Fruit fly (Drosophila melanogaster) whole organism, embryonic: ENCODE results near the gene CG43658.

Experiments used
- CG10431 ChIP-seq: fragments of 200-800 bp; sonication (Bioruptor generic); optimal IDR thresholded peaks from 3 replicates; lab custom pipeline; 2018; ENCODE audit warnings: missing biosample characterization, mild to moderate bottlenecking, missing genetic modification characterization
- CG10543 ChIP-seq: fragments of 200-800 bp; sonication (Bioruptor generic); optimal IDR thresholded peaks from 3 replicates; lab custom pipeline; 2017; ENCODE audit warnings: missing biosample characterization, mild to moderate bottlenecking, missing genetic modification characterization, moderate library complexity
- CG13424 ChIP-seq: fragments of 200-800 bp; sonication (Bioruptor generic); optimal IDR thresholded peaks from 2 replicates; lab custom pipeline; 2019; ENCODE audit warnings: missing biosample characterization, mild to moderate bottlenecking, missing genetic modification characterization, moderate library complexity
- CG13894 ChIP-seq: fragments of 200-800 bp; sonication (Bioruptor generic); optimal IDR thresholded peaks from 3 replicates; lab custom pipeline; 2018; ENCODE audit warnings: missing biosample characterization, mild to moderate bottlenecking, missing genetic modification characterization, moderate library complexity
- CG14014 ChIP-seq: fragments of 200-800 bp; sonication (Bioruptor generic); IDR thresholded peaks from 2 replicates; pipeline ENCODE4 v1.3.6; 2022; ENCODE audit warnings: missing biosample characterization, missing genetic modification characterization
- CG14710 ChIP-seq: fragments of 200-800 bp; sonication (Bioruptor generic); optimal IDR thresholded peaks from 3 replicates; lab custom pipeline; 2019; ENCODE audit warnings: missing biosample characterization, mild to moderate bottlenecking, missing genetic modification characterization, moderate library complexity
- CG1602 ChIP-seq: fragments of 200-800 bp; sonication (Bioruptor generic); optimal IDR thresholded peaks from 3 replicates; lab custom pipeline; 2016; ENCODE audit warnings: missing biosample characterization, missing genetic modification characterization
- CG17328 ChIP-seq: fragments of 200-800 bp; sonication (Bioruptor generic); IDR thresholded peaks from 2 replicates; pipeline ENCODE4 v1.3.6; 2022; ENCODE audit warnings: missing biosample characterization, missing genetic modification characterization
- CG17385 ChIP-seq: fragments of 200-800 bp; sonication (Bioruptor generic); optimal IDR thresholded peaks from 3 replicates; lab custom pipeline; 2018; ENCODE audit warnings: missing biosample characterization, mild to moderate bottlenecking, missing genetic modification characterization
- CG2120 ChIP-seq: fragments of 200-800 bp; sonication (Bioruptor generic); optimal IDR thresholded peaks from 3 replicates; lab custom pipeline; 2016; ENCODE audit warnings: missing biosample characterization, missing genetic modification characterization
- CG31224 ChIP-seq: fragments of 200-800 bp; sonication (Bioruptor generic); IDR thresholded peaks from 2 replicates; pipeline ENCODE4 v1.3.6; 2022; ENCODE audit warnings: missing biosample characterization, missing genetic modification characterization
- CG33213 ChIP-seq: fragments of 200-800 bp; sonication (Bioruptor generic); optimal IDR thresholded peaks from 3 replicates; lab custom pipeline; 2016; ENCODE audit warnings: missing biosample characterization, missing genetic modification characterization
- CG34376 ChIP-seq: fragments of 200-800 bp; sonication (Bioruptor generic); optimal IDR thresholded peaks from 2 replicates; lab custom pipeline; 2018; ENCODE audit warnings: missing biosample characterization, mild to moderate bottlenecking, missing genetic modification characterization
- CG3726 ChIP-seq: fragments of 200-800 bp; sonication (Bioruptor generic); IDR thresholded peaks from 3 replicates; pipeline ENCODE4, ENCODE4 v1.3.6; 2022; ENCODE audit warnings: missing biosample characterization, missing genetic modification characterization
- CG3847 ChIP-seq: fragments of 200-800 bp; sonication (Bioruptor generic); IDR thresholded peaks from 2 replicates; pipeline ENCODE4 v1.3.6; 2022; ENCODE audit warnings: missing biosample characterization, missing genetic modification characterization
- CG6765 ChIP-seq: fragments of 200-800 bp; sonication (Bioruptor generic); optimal IDR thresholded peaks from 3 replicates; lab custom pipeline; 2017; ENCODE audit warnings: missing biosample characterization, mild to moderate bottlenecking, missing genetic modification characterization
- CG7372 ChIP-seq: fragments of 200-800 bp; sonication (Bioruptor generic); IDR thresholded peaks from 2 replicates; pipeline ENCODE4 v1.3.6; 2022; ENCODE audit warnings: missing biosample characterization, missing genetic modification characterization
- CG8944 ChIP-seq: fragments of 200-800 bp; sonication (Bioruptor generic); optimal IDR thresholded peaks from 3 replicates; lab custom pipeline; 2016; ENCODE audit warnings: missing biosample characterization, missing genetic modification characterization
- CG9215 ChIP-seq: fragments of 200-800 bp; sonication (Bioruptor generic); IDR thresholded peaks from 2 replicates; pipeline ENCODE4 v1.3.6; 2022; ENCODE audit warnings: missing biosample characterization, missing genetic modification characterization
- CG9609 ChIP-seq: fragments of 200-800 bp; sonication (Bioruptor generic); optimal IDR thresholded peaks from 3 replicates; lab custom pipeline; 2016; ENCODE audit warnings: missing biosample characterization, missing genetic modification characterization
- CG9727 ChIP-seq: fragments of 200-800 bp; sonication (Bioruptor generic); optimal IDR thresholded peaks from 3 replicates; lab custom pipeline; 2017; ENCODE audit warnings: missing biosample characterization, mild to moderate bottlenecking, missing genetic modification characterization
- CHES-1-like ChIP-seq: fragments of 200-800 bp; sonication (Bioruptor generic); optimal IDR thresholded peaks from 2 replicates; lab custom pipeline; 2016; ENCODE audit warnings: missing biosample characterization, missing genetic modification characterization
- CrebB ChIP-seq: fragments of 200-800 bp; sonication (Bioruptor generic); optimal IDR thresholded peaks from 3 replicates; lab custom pipeline; 2018; ENCODE audit warnings: missing biosample characterization, mild to moderate bottlenecking, missing genetic modification characterization
- Elba2 ChIP-seq: fragments of 200-800 bp; sonication (Bioruptor generic); optimal IDR thresholded peaks from 3 replicates; lab custom pipeline; 2016; ENCODE audit warnings: missing biosample characterization, missing genetic modification characterization
- Ets65A ChIP-seq: fragments of 200-800 bp; sonication (Bioruptor generic); peaks from one replicate; lab custom pipeline; 2016; ENCODE audit warnings: missing biosample characterization, missing genetic modification characterization
- H15 ChIP-seq: fragments of 200-800 bp; sonication (Bioruptor generic); IDR thresholded peaks from 3 replicates; pipeline ENCODE4 v1.3.6; 2022; ENCODE audit warnings: missing biosample characterization, missing genetic modification characterization
- HLH54F ChIP-seq: fragments of 200-800 bp; sonication (Bioruptor generic); optimal IDR thresholded peaks from 3 replicates; lab custom pipeline; 2016; ENCODE audit warnings: missing biosample characterization, missing genetic modification characterization
- HmgZ ChIP-seq: fragments of 200-800 bp; sonication (Bioruptor generic); optimal IDR thresholded peaks from 2 replicates; lab custom pipeline; 2018; ENCODE audit warnings: missing biosample characterization, mild to moderate bottlenecking, missing genetic modification characterization
- Hr78 ChIP-seq, 2 experiments: fragments of 200-800 bp in 1 of 2; fragments of >200 bp in 1 of 2; sonication (Bioruptor generic) in 1 of 2; optimal IDR thresholded peaks; 2 replicates each; lab custom pipeline; 2017 to 2019; ENCODE audit warnings: missing biosample characterization in 2 of 2, missing genetic modification characterization in 2 of 2, mild to moderate bottlenecking in 1 of 2, moderate library complexity in 1 of 2
- Mad ChIP-seq: fragments of 200-800 bp; sonication (Bioruptor generic); optimal IDR thresholded peaks from 2 replicates; lab custom pipeline; 2016; ENCODE audit warnings: missing biosample characterization, missing genetic modification characterization
- Opbp ChIP-seq: fragments of 200-800 bp; sonication (Bioruptor generic); IDR thresholded peaks from 3 replicates; pipeline ENCODE4 v1.3.6; 2022; ENCODE audit warnings: missing biosample characterization, missing genetic modification characterization; ENCODE audit not compliant: partially characterized antibody
- Pdp1 ChIP-seq, 2 experiments: fragments of 200-800 bp; sonication (Bioruptor generic); optimal IDR thresholded peaks; 3 replicates each; lab custom pipeline; 2016; ENCODE audit warnings: missing biosample characterization in 2 of 2, missing genetic modification characterization in 2 of 2, mild to moderate bottlenecking in 1 of 2, moderate library complexity in 1 of 2
- Sin3A ChIP-seq: fragments of >200 bp; optimal IDR thresholded peaks from 2 replicates; lab custom pipeline; 2018
- bbx ChIP-seq: fragments of 200-800 bp; sonication (Bioruptor generic); IDR thresholded peaks from 2 replicates; pipeline ENCODE4 v1.3.6; 2022; ENCODE audit warnings: missing biosample characterization, missing genetic modification characterization; ENCODE audit not compliant: partially characterized antibody
- bsh ChIP-seq, 2 experiments: fragments of 200-800 bp; sonication (Bioruptor generic); optimal IDR thresholded peaks; 2 replicates each; lab custom pipeline; 2017 to 2018; ENCODE audit warnings: mild to moderate bottlenecking in 2 of 2, missing biosample characterization in 2 of 2, missing genetic modification characterization in 2 of 2, moderate library complexity in 1 of 2
- chif ChIP-seq, 2 experiments: fragments of 200-800 bp; sonication (Bioruptor generic); optimal IDR thresholded peaks; 3 replicates each; lab custom pipeline; 2016; ENCODE audit warnings: missing biosample characterization in 2 of 2, missing genetic modification characterization in 2 of 2
- chm ChIP-seq: fragments of 200-800 bp; sonication (Bioruptor generic); IDR thresholded peaks from 2 replicates; pipeline ENCODE4 v1.3.6; 2022; ENCODE audit warnings: missing biosample characterization, missing genetic modification characterization
- disco-r ChIP-seq: fragments of 200-800 bp; sonication (Bioruptor generic); optimal IDR thresholded peaks from 2 replicates; lab custom pipeline; 2016; ENCODE audit warnings: missing biosample characterization, missing genetic modification characterization
- dysf ChIP-seq: fragments of 200-800 bp; sonication (Bioruptor generic); IDR thresholded peaks from 3 replicates; pipeline ENCODE4 v1.3.6; 2022; ENCODE audit warnings: missing biosample characterization, missing genetic modification characterization
- eyg ChIP-seq: fragments of 200-800 bp; sonication (Bioruptor generic); optimal IDR thresholded peaks from 3 replicates; lab custom pipeline; 2016; ENCODE audit warnings: missing biosample characterization, missing genetic modification characterization
- her ChIP-seq: fragments of 200-800 bp; sonication (Bioruptor generic); optimal IDR thresholded peaks from 2 replicates; lab custom pipeline; 2016; ENCODE audit warnings: missing biosample characterization, missing genetic modification characterization
- lola ChIP-seq, 3 experiments: fragments of >200 bp in 2 of 3; fragments of 200-800 bp in 1 of 3; sonication (Bioruptor generic) in 1 of 3; optimal IDR thresholded peaks; 2 replicates each; lab custom pipeline; 2017 to 2019; ENCODE audit warnings: missing biosample characterization in 3 of 3, missing genetic modification characterization in 3 of 3, mild to moderate bottlenecking in 1 of 3, moderate library complexity in 1 of 3
- lov ChIP-seq, 2 experiments: fragments of 200-800 bp in 1 of 2; fragments of >200 bp in 1 of 2; sonication (Bioruptor generic) in 1 of 2; IDR thresholded peaks in 1 of 2; optimal IDR thresholded peaks in 1 of 2; 2 replicates in 1 of 2; 3 replicates in 1 of 2; pipeline versions ENCODE4 v1.3.6 to Lab custom; 2017 to 2022; ENCODE audit warnings: missing biosample characterization in 1 of 2, missing genetic modification characterization in 1 of 2
- mam ChIP-seq: fragments of 200-800 bp; sonication (Bioruptor generic); optimal IDR thresholded peaks from 3 replicates; lab custom pipeline; 2016; ENCODE audit warnings: missing biosample characterization, missing genetic modification characterization
- otp ChIP-seq: fragments of 200-800 bp; sonication (Bioruptor generic); IDR thresholded peaks from 3 replicates; pipeline ENCODE4, ENCODE4 v1.3.6; 2022; ENCODE audit warnings: missing biosample characterization, missing genetic modification characterization
- pb ChIP-seq: fragments of 200-800 bp; sonication (Bioruptor generic); optimal IDR thresholded peaks from 3 replicates; lab custom pipeline; 2016; ENCODE audit warnings: missing biosample characterization, missing genetic modification characterization
- row ChIP-seq: fragments of 200-800 bp; sonication (Bioruptor generic); IDR thresholded peaks from 3 replicates; pipeline ENCODE4 v1.3.6; 2022; ENCODE audit warnings: missing biosample characterization, missing genetic modification characterization
- slou ChIP-seq: fragments of 200-800 bp; sonication (Bioruptor generic); optimal IDR thresholded peaks from 3 replicates; lab custom pipeline; 2016; ENCODE audit warnings: missing biosample characterization, missing genetic modification characterization
- stc ChIP-seq: fragments of 200-800 bp; sonication (Bioruptor generic); IDR thresholded peaks from 2 replicates; pipeline ENCODE4 v1.3.6; 2022; ENCODE audit warnings: missing biosample characterization, missing genetic modification characterization
- tin ChIP-seq: fragments of 200-800 bp; sonication (Bioruptor generic); optimal IDR thresholded peaks from 3 replicates; lab custom pipeline; 2016; ENCODE audit warnings: missing biosample characterization, missing genetic modification characterization
- yki ChIP-seq: fragments of >200 bp; optimal IDR thresholded peaks from 3 replicates; lab custom pipeline; 2018

Gene CG43658

dm6 chrX:17595822-17596221 is 34.8 kb upstream of the CG43658 start (continued):
- TF ChIP-seq tin (GFP tag; lab: Kevin White, UChicago) = peak; percentile 56
- peak; percentile 85 for TF ChIP-seq CG7372 (GFP tag; lab: Robert Waterston, UW)
- TF ChIP-seq pb (GFP tag; lab: Kevin White, UChicago) = no peak
- peak; percentile 60 for TF ChIP-seq HLH54F (GFP tag; lab: Kevin White, UChicago)
- TF ChIP-seq mam = peak; percentile 54
- TF ChIP-seq yki = no peak
- TF ChIP-seq CG10431 (GFP tag; lab: Kevin White, UChicago) = no peak
- peak; percentile 88 for TF ChIP-seq dysf (GFP tag; lab: Robert Waterston, UW)
- TF ChIP-seq CG9727 (GFP tag; lab: Kevin White, UChicago) = peak; percentile 80
- TF ChIP-seq Elba2 (GFP tag; lab: Kevin White, UChicago) = no peak
- peak; percentile 50 for TF ChIP-seq slou (GFP tag; lab: Kevin White, UChicago)
- TF ChIP-seq CG10543 (GFP tag; lab: Kevin White, UChicago) = no peak
- peak; percentile 11 for TF ChIP-seq CG9609
- TF ChIP-seq Sin3A (lab: Kevin White, UChicago) = no peak
- TF ChIP-seq disco-r (GFP tag; lab: Kevin White, UChicago) = peak; percentile 12
- TF ChIP-seq Hr78 (GFP tag; optimal IDR thresholded peaks at IDR 0.05; lab: Kevin White, UChicago) = no peak
- peak; percentile 75; the same call in 2 of the 3 replicates for TF ChIP-seq CG3726 (GFP tag; lab: Robert Waterston, UW)
- TF ChIP-seq chif (GFP tag; optimal IDR thresholded peaks at IDR 0.05; lab: Kevin White, UChicago) = peak; percentile 27 to 57
- TF ChIP-seq Mad = peak; percentile 56
- TF ChIP-seq CG9215 = peak; percentile 68
- TF ChIP-seq bsh (GFP tag; optimal IDR thresholded peaks at IDR 0.05; lab: Kevin White, UChicago) = peak in 1 of 2 experiments; percentile 67
- TF ChIP-seq CHES-1-like (GFP tag; lab: Kevin White, UChicago) = peak; percentile 35
- TF ChIP-seq CG3847 (GFP tag; lab: Robert Waterston, UW) = peak; percentile 84
- TF ChIP-seq CrebB = no peak
- TF ChIP-seq CG13894 (tag; lab: Kevin White, UChicago) = peak; percentile 82
- TF ChIP-seq CG31224 = peak; percentile 78
- TF ChIP-seq CG14014 (GFP tag; lab: Robert Waterston, UW) = peak; percentile 87
- TF ChIP-seq CG1602 = peak; percentile 63
- TF ChIP-seq CG33213 (GFP tag; lab: Kevin White, UChicago) = peak; percentile 51
- peak; percentile 57 for TF ChIP-seq CG6765 (GFP tag; lab: Kevin White, UChicago)
- peak; percentile 74 for TF ChIP-seq CG17385
- TF ChIP-seq Pdp1 (GFP tag; optimal IDR thresholded peaks at IDR 0.05; lab: Kevin White, UChicago) = peak; percentile 49 to 67
- TF ChIP-seq chm (GFP tag; lab: Robert Waterston, UW) = peak; percentile 55; the same call in 1 of the 2 replicates
- TF ChIP-seq bbx (GFP tag; lab: Robert Waterston, UW) = no peak
- TF ChIP-seq lola (GFP tag; optimal IDR thresholded peaks at IDR 0.05; lab: Kevin White, UChicago) = no peak
- no peak for TF ChIP-seq CG8944 (GFP tag; lab: Kevin White, UChicago)
- peak; percentile 63 for TF ChIP-seq HmgZ (tag; lab: Kevin White, UChicago)
- no peak for TF ChIP-seq eyg
- peak; percentile 75 for TF ChIP-seq CG13424 (tag; lab: Kevin White, UChicago)
- no peak for TF ChIP-seq lov (optimal IDR thresholded peaks at IDR 0.05; lab: Kevin White, UChicago)
- TF ChIP-seq lov (GFP tag; IDR thresholded peaks at IDR 0.05; lab: Robert Waterston, UW) = no peak
- TF ChIP-seq otp = peak; percentile 77
- peak; percentile 86 for TF ChIP-seq row (GFP tag; lab: Robert Waterston, UW)
- peak; percentile 27 for TF ChIP-seq CG34376 (GFP tag; lab: Kevin White, UChicago)
- peak; percentile 30 for TF ChIP-seq her (GFP tag; lab: Kevin White, UChicago)
- TF ChIP-seq Opbp = no peak
- peak; percentile 36 for TF ChIP-seq CG14710 (tag; lab: Kevin White, UChicago)
- peak; percentile 61; the same call in 2 of the 3 replicates for TF ChIP-seq H15
- TF ChIP-seq stc (GFP tag; lab: Robert Waterston, UW) = peak; percentile 77
- TF ChIP-seq CG17328 (GFP tag; lab: Robert Waterston, UW) = peak; percentile 76
- TF ChIP-seq Ets65A (GFP tag; lab: Kevin White, UChicago) = peak; percentile 74
- TF ChIP-seq CG2120 (GFP tag; lab: Kevin White, UChicago) = peak; percentile 90
